Worm (Caenorhabditis elegans): Measurements from ENCODE around the gene malt-1.

The malt-1 gene

DNA sequence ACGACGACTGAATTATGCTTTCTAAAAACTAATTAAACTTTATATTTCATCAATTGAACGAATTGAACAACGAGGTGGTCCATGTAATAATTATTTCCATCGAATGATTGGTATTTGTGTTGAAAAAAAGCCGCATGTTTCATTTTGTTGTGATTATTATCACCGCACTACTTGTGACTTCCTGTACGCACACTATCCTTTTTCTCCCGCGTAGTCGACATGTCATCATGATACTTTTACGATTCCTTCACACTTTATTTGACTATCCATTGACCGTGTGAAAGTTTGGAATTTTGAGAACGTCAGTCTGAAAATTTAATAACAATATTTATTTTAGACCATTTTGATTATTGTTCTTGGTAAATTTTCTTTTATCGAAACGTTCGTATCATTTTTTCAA is 23.5 kb downstream of the malt-1 start, which contains the start of gene F22D3.4 (continued):
- TF ChIP-seq daf-16 (GFP tag; optimal IDR thresholded peaks at IDR 0.05) (no peak), daf-16 (tag; optimal IDR thresholded peaks at IDR 0.05) (peak; percentile 11), lin-38 (GFP tag; IDR thresholded peaks at IDR 0.05) (no peak), R02D3.7 (tag; optimal IDR thresholded peaks at IDR 0.05) (no peak), pqm-1 (tag; optimal IDR thresholded peaks at IDR 0.05) (peak; percentile 44), zfp-3 (GFP tag; conservative IDR thresholded peaks at IDR 0.05) (no peak), nhr-6 (tag; optimal IDR thresholded peaks at IDR 0.05) (no peak), php-3 (GFP tag; IDR thresholded peaks at IDR 0.05) (0 out of 2 replicates have a peak, but pooled peaks have one; percentile 12), lin-29 (GFP tag; IDR thresholded peaks at IDR 0.05) (no peak), F10B5.3 (tag; optimal IDR thresholded peaks at IDR 0.05) (no peak), zag-1 (tag; optimal IDR thresholded peaks at IDR 0.05) (no peak), nhr-77 (tag; optimal IDR thresholded peaks at IDR 0.05) (peak; percentile 0)

ce11 chrII:6927034-6927433 is 24.1 kb downstream of the malt-1 start:
- no peak for TF ChIP-seq pha-4 (GFP tag; IDR thresholded peaks at IDR 0.05)
- no peak for TF ChIP-seq pha-4 (tag; optimal IDR thresholded peaks at IDR 0.05)
- TF ChIP-seq ceh-20 (GFP tag; IDR thresholded peaks at IDR 0.05), result 0 out of 2 replicates have a peak, but pooled peaks have one; percentile 16
- TF ChIP-seq dmd-6 (GFP tag; IDR thresholded peaks at IDR 0.05), result peak; percentile 8; the same call in 1 of the 2 replicates
- TF ChIP-seq aha-1 (tag), result peak; percentile 93
- TF ChIP-seq arid-1 (GFP tag; conservative IDR thresholded peaks at IDR 0.05), result no peak
- 0 out of 2 replicates have a peak, but pooled peaks have one; percentile 23 for TF ChIP-seq hmg-1.1 (GFP tag; IDR thresholded peaks at IDR 0.05)
- TF ChIP-seq nhr-48 (tag; optimal IDR thresholded peaks at IDR 0.05), result no peak
- TF ChIP-seq ctbp-1 (GFP tag; IDR thresholded peaks at IDR 0.05), result no peak
- no peak for TF ChIP-seq saeg-2 (GFP tag; IDR thresholded peaks at IDR 0.05)
- TF ChIP-seq mxl-2 (GFP tag; conservative IDR thresholded peaks at IDR 0.05), result no peak

DNA sequence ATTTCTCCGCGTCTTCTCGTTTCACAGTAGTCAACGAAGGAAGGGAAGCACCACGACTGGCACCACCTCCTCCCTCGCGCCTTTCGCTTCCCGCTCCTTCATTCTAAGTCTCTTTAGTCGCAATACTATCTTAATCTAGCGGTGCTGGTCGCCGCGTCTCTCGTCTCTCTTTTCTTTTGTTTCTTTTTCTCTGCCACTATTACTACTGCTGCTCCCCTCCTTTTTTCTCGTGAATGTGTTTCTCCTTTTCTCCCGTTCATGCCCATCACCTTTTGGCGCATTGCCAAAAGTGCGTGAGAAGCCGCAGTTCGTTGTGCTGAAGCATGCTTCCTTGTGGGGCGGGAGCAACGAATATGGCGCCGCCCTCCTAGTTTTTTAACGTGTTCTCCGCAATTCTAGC is 24.6 kb downstream of the malt-1 start:
- TF ChIP-seq nhr-102 (tag; optimal IDR thresholded peaks at IDR 0.05) (peak; percentile 47), nhr-111 (GFP tag; optimal IDR thresholded peaks at IDR 0.05) (no peak), dmd-9 (GFP tag; IDR thresholded peaks at IDR 0.05) (no peak), hlh-11 (tag; optimal IDR thresholded peaks at IDR 0.05) (peak; percentile 94), egl-43 (GFP tag; IDR thresholded peaks at IDR 0.05) (peak; percentile 37; the same call in 1 of the 2 replicates), Y48G9A.11 (GFP tag; IDR thresholded peaks at IDR 0.05) (no peak), ztf-11 (tag; optimal IDR thresholded peaks at IDR 0.05) (no peak), rbr-2 (tag; optimal IDR thresholded peaks at IDR 0.05) (peak; percentile 83), lim-7 (GFP tag; IDR thresholded peaks at IDR 0.05) (no peak), lin-13 (GFP tag; optimal IDR thresholded peaks at IDR 0.05) (peak; percentile 56), cey-2 (tag; optimal IDR thresholded peaks at IDR 0.05; ENCODE audit: borderline replicate concordance, insufficient read depth) (no peak), hlh-30 (tag; optimal IDR thresholded peaks at IDR 0.05; ENCODE audit: insufficient read depth) (peak; percentile 94), zfp-2 (tag; optimal IDR thresholded peaks at IDR 0.05) (no peak), F44E2.7 (GFP tag; IDR thresholded peaks at IDR 0.05) (no peak), fkh-10 (GFP tag; optimal IDR thresholded peaks at IDR 0.05) (peak; percentile 42), unc-39 (tag; optimal IDR thresholded peaks at IDR 0.05) (no peak), lin-15B (tag; optimal IDR thresholded peaks at IDR 0.05) (no peak), nhr-237 (tag; optimal IDR thresholded peaks at IDR 0.05) (no peak), unc-130 (GFP tag; optimal IDR thresholded peaks at IDR 0.05) (no peak), php-3 (GFP tag; IDR thresholded peaks at IDR 0.05) (peak; percentile 63; the same call in 1 of the 2 replicates), gei-8 (GFP tag; optimal IDR thresholded peaks at IDR 0.05) (no peak), daf-8 (GFP tag; IDR thresholded peaks at IDR 0.05) (no peak), lin-1 (GFP tag; IDR thresholded peaks at IDR 0.05) (peak; percentile 73; the same call in 1 of the 2 replicates), T20F7.1 (GFP tag; optimal IDR thresholded peaks at IDR 0.05) (peak; percentile 64), ctbp-1 (GFP tag; IDR thresholded peaks at IDR 0.05) (peak; percentile 72), Y75B8A.6 (GFP tag; IDR thresholded peaks at IDR 0.05) (no peak), nhr-10 (tag; optimal IDR thresholded peaks at IDR 0.05) (peak; percentile 40), snpc-1.2 (GFP tag; IDR thresholded peaks at IDR 0.05) (no peak), ceh-32 (tag; optimal IDR thresholded peaks at IDR 0.05; ENCODE audit: poor library complexity) (peak; percentile 0)

All from whole organism, L4 larva.